Worm (Caenorhabditis elegans) whole organism, midembryonic: ENCODE measurements around the gene ndab-1.

Source experiments
- T22C8.4 ChIP-seq: fragments of 200-800 bp; sonication (Bioruptor generic); IDR thresholded peaks from 2 replicates; pipeline ENCODE4 v1.3.6; 2022; ENCODE audit warnings: missing genetic modification characterization, missing compliant biosample characterization
- cog-1 ChIP-seq: sonication (generic microtip); optimal IDR thresholded peaks from 2 replicates; lab custom pipeline; 2016; ENCODE audit warnings: missing genetic modification characterization, missing compliant biosample characterization
- flt-1 ChIP-seq: fragments of 200-800 bp; sonication (Bioruptor generic); IDR thresholded peaks from 2 replicates; pipeline ENCODE4 v1.3.6; 2022; ENCODE audit warnings: missing genetic modification characterization, missing compliant biosample characterization
- klf-2 ChIP-seq: fragments of 200-800 bp; sonication (Bioruptor generic); conservative IDR thresholded peaks from 2 replicates; pipeline ENCODE4 v1.3.6; 2022; ENCODE audit warnings: missing genetic modification reagents, missing genetic modification characterization, missing compliant biosample characterization
- med-1 ChIP-seq: sonication (generic microtip); optimal IDR thresholded peaks from 2 replicates; lab custom pipeline; 2017; ENCODE audit warnings: missing genetic modification characterization, mild to moderate bottlenecking, missing compliant biosample characterization, antibody characterized with exemption, missing genetic modification reagents; ENCODE audit not compliant: insufficient read depth
- ref-1 ChIP-seq: fragments of 200-800 bp; sonication (Bioruptor generic); conservative IDR thresholded peaks from 2 replicates; pipeline ENCODE4 v1.3.6; 2022; ENCODE audit warnings: missing genetic modification reagents, missing genetic modification characterization, missing compliant biosample characterization
- tab-1 ChIP-seq: fragments of 200-800 bp; sonication (Bioruptor generic); IDR thresholded peaks from 2 replicates; pipeline ENCODE4 v1.3.6; 2022; ENCODE audit warnings: missing genetic modification characterization, missing compliant biosample characterization
- ztf-23 ChIP-seq: fragments of 200-800 bp; sonication (Bioruptor generic); IDR thresholded peaks from 2 replicates; pipeline ENCODE4 v1.3.6; 2022; ENCODE audit warnings: missing genetic modification reagents, missing genetic modification characterization, missing compliant biosample characterization
- ztf-29 ChIP-seq: fragments of 200-800 bp; sonication (Bioruptor generic); IDR thresholded peaks from 2 replicates; pipeline ENCODE4 v1.3.6; 2022; ENCODE audit warnings: missing genetic modification reagents, missing genetic modification characterization, missing compliant biosample characterization

DNA sequence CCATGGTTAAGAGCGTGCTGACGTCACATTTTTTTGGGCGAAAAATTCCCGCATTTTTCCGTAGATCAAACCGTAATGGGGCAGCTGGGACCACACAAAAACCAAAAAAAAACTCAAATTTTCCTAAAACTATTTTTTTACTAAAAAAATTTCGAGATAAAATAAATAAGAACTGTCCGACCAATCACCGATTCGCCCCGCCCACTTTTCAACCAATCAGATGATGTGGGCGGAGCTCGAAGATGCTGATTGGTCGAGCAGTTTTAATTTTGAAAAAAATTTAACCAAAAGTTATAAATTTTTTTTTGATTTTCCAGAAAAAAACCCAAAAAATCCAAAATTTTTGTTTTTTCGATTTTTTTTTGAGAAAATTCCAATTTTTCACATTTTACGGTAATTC is 15.5 kb downstream of the ndab-1 start:
- no peak for TF ChIP-seq flt-1 (GFP tag; lab: Robert Waterston, UW)
- no peak for TF ChIP-seq ztf-23 (GFP tag; lab: Robert Waterston, UW)
- TF ChIP-seq klf-2 (GFP tag; lab: Robert Waterston, UW): no peak
- TF ChIP-seq cog-1 (tag; lab: Kevin White, UChicago): no peak
- no peak for TF ChIP-seq T22C8.4
- no peak for TF ChIP-seq ztf-29 (GFP tag; lab: Robert Waterston, UW)
- TF ChIP-seq ref-1 (GFP tag; lab: Robert Waterston, UW): no peak
- TF ChIP-seq med-1 (GFP tag; lab: Kevin White, UChicago): no peak
- no peak for TF ChIP-seq tab-1
